Worm (Caenorhabditis elegans): ENCODE measurements around the gene F13A2.1.

- TF ChIP-seq him-1 (tag; optimal IDR thresholded peaks at IDR 0.05): no peak
- TF ChIP-seq W03F9.2 (tag; optimal IDR thresholded peaks at IDR 0.05): no peak
- TF ChIP-seq dao-5 (tag; optimal IDR thresholded peaks at IDR 0.05): no peak
Measured at ce11 chrV:4410643-4411042, 28.4 kb upstream of the F13A2.1 start, which contains the start of gene Y47D7A.3.
